Fruit fly (Drosophila melanogaster) whole organism, embryonic: ENCODE results near the gene ND-30.

Experiments used
- Blimp-1 ChIP-seq: fragments of 200-800 bp; sonication (Bioruptor generic); optimal IDR thresholded peaks from 3 replicates; lab custom pipeline; 2018; ENCODE audit warnings: missing biosample characterization, missing genetic modification characterization, mild to moderate bottlenecking, moderate library complexity, missing genetic modification reagents
- CG34422 ChIP-seq: fragments of 200-800 bp; sonication (Bioruptor generic); IDR thresholded peaks from 3 replicates; pipeline ENCODE4 v1.3.6; 2022; ENCODE audit warnings: missing biosample characterization, missing genetic modification characterization
- CG8281 ChIP-seq: fragments of 200-800 bp; sonication (Bioruptor generic); optimal IDR thresholded peaks from 2 replicates; lab custom pipeline; 2018; ENCODE audit warnings: missing biosample characterization, mild to moderate bottlenecking, missing genetic modification characterization, moderate library complexity
- MTF-1 ChIP-seq: fragments of 200-800 bp; sonication (Bioruptor generic); optimal IDR thresholded peaks from 2 replicates; lab custom pipeline; 2018; ENCODE audit warnings: missing biosample characterization, mild to moderate bottlenecking, missing genetic modification characterization, borderline replicate concordance
- chinmo ChIP-seq: fragments of 200-800 bp; sonication (Bioruptor generic); IDR thresholded peaks from 4 replicates; pipeline ENCODE4 v1.3.6; 2022; ENCODE audit warnings: missing biosample characterization, missing genetic modification characterization; ENCODE audit not compliant: partially characterized antibody
- grn ChIP-seq: fragments of 200-800 bp; sonication (Bioruptor generic); optimal IDR thresholded peaks from 3 replicates; lab custom pipeline; 2017; ENCODE audit warnings: missing biosample characterization, missing genetic modification characterization
- ken ChIP-seq: fragments of 200-800 bp; sonication (Bioruptor generic); IDR thresholded peaks from 3 replicates; pipeline ENCODE4 v1.3.6; 2022; ENCODE audit warnings: missing biosample characterization, missing genetic modification characterization
- nom ChIP-seq: fragments of 200-800 bp; sonication (Bioruptor generic); optimal IDR thresholded peaks from 2 replicates; lab custom pipeline; 2017; ENCODE audit warnings: missing biosample characterization, missing genetic modification characterization, mild to moderate bottlenecking, moderate library complexity, missing genetic modification reagents
- oc ChIP-seq: fragments of 200-800 bp; sonication (Bioruptor generic); optimal IDR thresholded peaks from 2 replicates; lab custom pipeline; 2018; ENCODE audit warnings: missing biosample characterization, mild to moderate bottlenecking, missing genetic modification characterization, moderate library complexity
- phol ChIP-seq: fragments of 200-800 bp; sonication (Bioruptor generic); optimal IDR thresholded peaks from 3 replicates; lab custom pipeline; 2018; ENCODE audit warnings: missing biosample characterization, mild to moderate bottlenecking, missing genetic modification characterization, moderate library complexity
- run ChIP-seq: fragments of 200-800 bp; sonication (Bioruptor generic); optimal IDR thresholded peaks from 3 replicates; lab custom pipeline; 2018; ENCODE audit warnings: missing biosample characterization, mild to moderate bottlenecking, missing genetic modification characterization

ND-30 gene

DNA sequence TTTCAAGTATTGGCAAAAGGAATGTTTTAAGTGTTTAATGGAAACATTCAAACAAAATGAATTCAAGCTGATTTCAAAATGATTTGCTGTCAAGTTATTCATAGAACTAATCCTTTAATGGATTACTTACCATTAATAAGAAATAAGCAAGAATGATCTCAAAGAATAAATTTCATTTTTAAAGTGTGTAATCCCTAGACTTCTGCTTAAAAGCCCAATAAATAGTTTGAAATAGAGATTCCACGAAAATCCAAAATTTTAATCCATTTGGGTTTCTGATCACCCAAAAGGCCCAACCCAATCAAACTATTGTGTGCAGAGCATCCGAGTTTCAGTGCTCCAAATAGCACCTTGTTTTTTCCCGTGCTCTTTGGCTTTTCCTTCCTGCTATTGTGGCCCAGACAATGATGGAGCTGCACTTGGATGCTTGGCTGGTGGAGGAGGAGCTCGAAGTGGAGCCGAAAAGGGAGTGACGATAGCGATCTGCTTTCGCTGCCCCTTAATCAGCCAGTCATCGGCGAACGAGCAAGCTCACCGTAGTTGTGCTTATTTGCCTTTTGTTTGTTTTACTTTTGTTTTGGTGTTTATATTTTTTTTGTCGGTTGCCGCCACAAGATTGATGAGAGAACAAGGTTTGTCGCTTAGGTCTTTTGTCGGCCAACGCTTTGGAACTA, 49.8 kb downstream of the ND-30 start:
- TF ChIP-seq ken (GFP tag; lab: Robert Waterston, UW) = no peak
- TF ChIP-seq Blimp-1 = peak; percentile 35
- TF ChIP-seq grn (GFP tag; lab: Kevin White, UChicago) = peak; percentile 79
- TF ChIP-seq oc (tag; lab: Kevin White, UChicago) = peak; percentile 10
- TF ChIP-seq chinmo (GFP tag; lab: Robert Waterston, UW) = 0 out of 4 replicates have a peak, but pooled peaks have one; percentile 12
- peak; percentile 35 for TF ChIP-seq nom (GFP tag; lab: Kevin White, UChicago)
- no peak for TF ChIP-seq MTF-1 (GFP tag; lab: Kevin White, UChicago)

DNA sequence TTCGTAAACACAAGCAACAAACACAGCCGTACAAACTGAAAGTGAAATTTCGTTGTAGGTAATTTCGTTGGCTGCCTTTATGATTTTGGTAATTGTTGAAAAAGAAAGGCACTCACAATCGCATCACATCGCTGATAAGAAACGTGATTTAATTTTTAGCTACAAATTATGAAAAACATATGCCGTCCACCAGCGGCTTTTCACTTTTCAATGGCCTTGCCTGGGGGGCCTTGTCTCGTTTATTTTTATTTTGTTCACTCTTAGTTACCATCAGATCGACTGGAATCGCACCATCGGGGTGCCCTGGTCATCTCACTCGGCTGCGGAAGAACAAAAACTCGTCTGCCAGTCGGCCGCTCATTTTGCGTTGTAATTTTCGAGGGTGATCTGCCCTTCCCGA, 50.4 kb downstream of the ND-30 start:
- TF ChIP-seq Blimp-1 = peak; percentile 87
- TF ChIP-seq run (tag; lab: Kevin White, UChicago) = no peak
- TF ChIP-seq phol = no peak
- no peak for TF ChIP-seq CG8281
- no peak for TF ChIP-seq CG34422 (GFP tag; lab: Robert Waterston, UW)
